Worm (Caenorhabditis elegans) whole organism, dauer: ENCODE results near the gene ZK1010.8.

Source experiments
- unc-62 ChIP-seq: sonication (generic microtip); optimal IDR thresholded peaks from 2 replicates; lab custom pipeline; 2017; ENCODE audit warnings: missing biosample characterization, missing genetic modification reagents, missing genetic modification characterization

The ZK1010.8 gene

ce11 chrIII:13004316-13004715, 3.8 kb upstream of the ZK1010.8 start:
- no peak for TF ChIP-seq unc-62 (GFP tag; lab: Kevin White, UChicago)

ce11 chrIII:13002098-13002497, 1.6 kb upstream of the ZK1010.8 start, which contains the start of gene ZK1010.10:
Gene ZK1010.10 (plus strand): TSS chrIII:13002383.
- TF ChIP-seq unc-62 (GFP tag; lab: Kevin White, UChicago) = no peak

ce11 chrIII:12998252-12998651, 2.2 kb downstream of the ZK1010.8 start:
- TF ChIP-seq unc-62 (GFP tag; lab: Kevin White, UChicago) = no peak

- TF ChIP-seq unc-62 (GFP tag; lab: Kevin White, UChicago) = no peak
Observed at ce11 chrIII:12993607-12994006, 6.9 kb downstream of the ZK1010.8 start, which contains the start of gene col-97. Gene col-97 (minus strand): TSS chrIII:12993707.

- no peak for TF ChIP-seq unc-62 (GFP tag; lab: Kevin White, UChicago)
Observed at ce11 chrIII:12993055-12993454, 7.4 kb downstream of the ZK1010.8 start.

- TF ChIP-seq unc-62 (GFP tag; lab: Kevin White, UChicago) = no peak
Observed at ce11 chrIII:12990997-12991396, 9.5 kb downstream of the ZK1010.8 start, which contains the start of gene ZK1010.12. Gene ZK1010.12 (plus strand): TSS chrIII:12991297.

- no peak for TF ChIP-seq unc-62 (GFP tag; lab: Kevin White, UChicago)
Observed at ce11 chrIII:12987418-12987817, 13.1 kb downstream of the ZK1010.8 start, which contains the start of gene ZK1010.5. Gene ZK1010.5 (minus strand): TSS chrIII:12987518.

- no peak for TF ChIP-seq unc-62 (GFP tag; lab: Kevin White, UChicago)
Observed at ce11 chrIII:12980770-12981169, 19.7 kb downstream of the ZK1010.8 start, which contains the start of gene ZK1010.4. Gene ZK1010.4 (plus strand): TSS chrIII:12981070.

- no peak for TF ChIP-seq unc-62 (GFP tag; lab: Kevin White, UChicago)
Observed at ce11 chrIII:12978473-12979174, 21.8 kb downstream of the ZK1010.8 start, which contains the start of the genes ubq-2 and frg-1. Gene ubq-2 (minus strand): TSS chrIII:12978523. Gene frg-1 (plus strand): TSS chrIII:12979162.

- no peak for TF ChIP-seq unc-62 (GFP tag; lab: Kevin White, UChicago)
Observed at ce11 chrIII:12977559-12977958, 22.9 kb downstream of the ZK1010.8 start, which contains the start of gene ZK1010.2. Gene ZK1010.2 (minus strand): TSS chrIII:12977862.

- TF ChIP-seq unc-62 (GFP tag; lab: Kevin White, UChicago) = no peak
Observed at ce11 chrIII:12972398-12972797, 28.1 kb downstream of the ZK1010.8 start, which contains the start of gene bckd-1A. Gene bckd-1A (minus strand): TSS chrIII:12972498.

ce11 chrIII:12971828-12972379, 28.6 kb downstream of the ZK1010.8 start:
- no peak for TF ChIP-seq unc-62 (GFP tag; lab: Kevin White, UChicago)

ce11 chrIII:12968330-12968729, 32.1 kb downstream of the ZK1010.8 start:
- TF ChIP-seq unc-62 (GFP tag; lab: Kevin White, UChicago) = no peak

- TF ChIP-seq unc-62 (GFP tag; lab: Kevin White, UChicago) = no peak
Observed at ce11 chrIII:12967437-12968043, 32.9 kb downstream of the ZK1010.8 start.

- no peak for TF ChIP-seq unc-62 (GFP tag; lab: Kevin White, UChicago)
Observed at ce11 chrIII:12966895-12967294, 33.6 kb downstream of the ZK1010.8 start, which contains the start of gene ttm-1. Gene ttm-1 (minus strand): TSS chrIII:12966995.

ce11 chrIII:12960705-12961104, 39.8 kb downstream of the ZK1010.8 start:
- TF ChIP-seq unc-62 (GFP tag; lab: Kevin White, UChicago) = no peak
